Worm (Caenorhabditis elegans): ENCODE data around the gene C10C6.3.

DNA sequence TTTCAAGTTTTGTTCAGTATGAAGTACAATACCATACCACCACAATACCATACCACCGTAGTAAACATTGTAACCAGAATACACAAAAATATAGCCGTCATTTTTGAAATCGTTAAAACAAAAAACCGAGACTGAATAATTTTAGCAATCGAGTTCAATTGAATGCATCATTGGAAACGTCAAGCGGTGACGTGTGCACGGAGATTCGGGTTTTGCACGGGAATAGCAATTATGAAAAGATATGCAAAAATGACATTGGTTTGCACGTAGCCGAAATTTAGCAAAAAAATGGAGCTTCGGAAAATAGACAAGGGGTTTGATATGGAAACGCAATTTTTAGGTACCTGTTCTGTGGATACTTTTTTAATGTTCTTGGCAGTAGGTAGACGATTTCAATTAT, 50.1 kb downstream of the C10C6.3 start, which contains the start of gene F22B3.10:
- TF ChIP-seq snpc-4 (tag; optimal IDR thresholded peaks at IDR 0.05): no peak
- TF ChIP-seq elt-1 (tag; optimal IDR thresholded peaks at IDR 0.05): no peak
- no peak for TF ChIP-seq ama-1 (optimal IDR thresholded peaks at IDR 0.05)
- TF ChIP-seq ceh-16 (tag; optimal IDR thresholded peaks at IDR 0.05): no peak
- no peak for TF ChIP-seq lin-11 (tag; optimal IDR thresholded peaks at IDR 0.05)
- TF ChIP-seq lin-39 (tag; optimal IDR thresholded peaks at IDR 0.05): no peak
- TF ChIP-seq ztf-11 (tag; optimal IDR thresholded peaks at IDR 0.05): no peak
- no peak for TF ChIP-seq R02D3.7 (tag; optimal IDR thresholded peaks at IDR 0.05)
- no peak for TF ChIP-seq unc-62 (GFP tag; optimal IDR thresholded peaks at IDR 0.05)
